Worm (Caenorhabditis elegans) whole organism, L3 larva: Measurements from ENCODE around the gene lon-3.

ENCODE experiments used
- aly-2 ChIP-seq: fragments of 150-350 bp; optimal IDR thresholded peaks from 2 replicates; lab custom pipeline; 2014; ENCODE audit warnings: missing biosample characterization, missing genetic modification characterization
- elt-1 ChIP-seq: fragments of 150-350 bp; optimal IDR thresholded peaks from 2 replicates; lab custom pipeline; 2014; ENCODE audit warnings: missing biosample characterization, missing genetic modification characterization
- fos-1 ChIP-seq: fragments of 150-350 bp; optimal IDR thresholded peaks from 2 replicates; lab custom pipeline; 2014; ENCODE audit warnings: missing biosample characterization, missing genetic modification characterization
- nhr-28 ChIP-seq: fragments of 150-350 bp; optimal IDR thresholded peaks from 2 replicates; lab custom pipeline; 2014; ENCODE audit warnings: missing biosample characterization, missing genetic modification characterization
- unc-62 ChIP-seq: fragments of 150-350 bp; sonication (generic microtip); optimal IDR thresholded peaks from 4 replicates; lab custom pipeline; 2014; ENCODE audit warnings: missing biosample characterization, missing genetic modification reagents, missing genetic modification characterization
- ztf-11 ChIP-seq: fragments of 150-350 bp; optimal IDR thresholded peaks from 2 replicates; lab custom pipeline; 2014; ENCODE audit warnings: missing biosample characterization, missing genetic modification characterization

- TF ChIP-seq elt-1 (tag; lab: Kevin White, UChicago): no peak
- no peak for TF ChIP-seq nhr-28
- no peak for TF ChIP-seq unc-62
- no peak for TF ChIP-seq aly-2 (tag; lab: Kevin White, UChicago)
- TF ChIP-seq fos-1 (tag; lab: Kevin White, UChicago): no peak
- TF ChIP-seq ztf-11 (tag; lab: Kevin White, UChicago): no peak
Measured at ce11 chrV:12196659-12197058, 1.8 kb downstream of the lon-3 start.
